Fruit fly (Drosophila melanogaster): Measurements from ENCODE around the gene Vha16-5.

DNA sequence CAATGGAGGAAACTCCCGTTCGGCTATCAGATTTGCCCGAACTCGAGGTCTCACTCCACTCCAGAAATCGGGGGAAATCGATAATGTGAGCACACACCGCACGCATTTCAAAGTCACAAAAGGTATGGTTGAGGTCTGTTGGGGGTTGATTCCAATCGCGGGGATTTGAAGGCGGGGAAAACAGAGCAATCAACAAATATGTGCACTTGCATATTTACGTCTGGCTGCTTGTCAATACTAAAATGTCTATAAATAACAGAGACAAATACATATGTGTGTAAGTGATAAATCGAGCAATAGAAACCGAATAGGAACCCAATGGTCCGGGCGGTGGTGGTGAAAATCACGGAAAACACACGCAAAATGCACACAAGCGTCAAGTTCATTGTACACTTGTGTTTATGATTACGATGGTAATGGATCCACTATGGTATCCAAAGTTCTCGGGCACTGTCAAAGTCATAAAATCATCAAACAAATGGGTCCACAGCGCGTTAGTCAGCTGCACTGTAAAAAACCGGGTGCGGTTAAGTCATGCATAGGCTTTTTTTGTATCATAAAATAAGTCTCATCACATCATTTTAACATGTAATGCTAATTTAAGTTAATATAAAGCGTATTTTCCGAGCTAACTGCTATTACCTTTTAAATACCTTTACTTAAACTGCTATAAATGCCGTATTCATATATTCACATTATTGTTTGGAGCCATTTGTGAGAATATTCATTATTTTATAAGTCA is 15.2 kb upstream of the Vha16-5 start:
- TF ChIP-seq pan (optimal IDR thresholded peaks at IDR 0.05): no peak
- TF ChIP-seq CG8478 (optimal IDR thresholded peaks at IDR 0.05): no peak

All from whole organism.